Worm (Caenorhabditis elegans) whole organism, L1 larva: Measurements from ENCODE around the gene ZK930.4.

Experiments used
- C04F5.9 ChIP-seq: sonication (generic microtip); optimal IDR thresholded peaks from 2 replicates; lab custom pipeline; 2016; ENCODE audit warnings: missing genetic modification characterization, missing compliant biosample characterization
- ama-1 ChIP-seq: fragments of 150-350 bp; optimal IDR thresholded peaks from 2 replicates; lab custom pipeline; 2014
- lin-13 ChIP-seq: fragments of 150-350 bp; optimal IDR thresholded peaks from 2 replicates; lab custom pipeline; 2014; ENCODE audit warnings: missing biosample characterization, missing genetic modification reagents, missing genetic modification characterization
- nhr-85 ChIP-seq: sonication (generic microtip); peaks from one replicate; lab custom pipeline; 2016; ENCODE audit warnings: missing genetic modification characterization, inconsistent platforms, missing compliant biosample characterization
- pax-3 ChIP-seq: fragments of 200-800 bp; sonication (Bioruptor generic); optimal IDR thresholded peaks from 2 replicates; lab custom pipeline; 2018; ENCODE audit warnings: mild to moderate bottlenecking, missing genetic modification characterization, moderate library complexity, missing compliant biosample characterization
- pqm-1 ChIP-seq: sonication (generic microtip); optimal IDR thresholded peaks from 3 replicates; lab custom pipeline; 2017; ENCODE audit warnings: missing biosample characterization, missing genetic modification characterization
- unc-30 ChIP-seq: sonication (generic microtip); optimal IDR thresholded peaks from 2 replicates; lab custom pipeline; 2017; ENCODE audit warnings: missing biosample characterization, missing genetic modification characterization
- ztf-4 ChIP-seq: fragments of 150-350 bp; optimal IDR thresholded peaks from 2 replicates; lab custom pipeline; 2014; ENCODE audit warnings: missing biosample characterization, missing genetic modification characterization

- TF ChIP-seq pax-3 (tag; lab: Kevin White, UChicago) (peak; percentile 88), ama-1 (lab: Kevin White, UChicago) (no peak), ztf-4 (peak; percentile 74), C04F5.9 (tag; lab: Kevin White, UChicago) (peak; percentile 89), unc-30 (tag; lab: Kevin White, UChicago) (no peak), lin-13 (GFP tag; lab: Kevin White, UChicago) (peak; percentile 95), nhr-85 (peak; percentile 97), pqm-1 (tag; lab: Kevin White, UChicago) (no peak)
Observed at ce11 chrII:11874674-11875198, 31.6 kb upstream of the ZK930.4 start, which contains the start of the genes npp-3 and top-2.
